Fruit fly (Drosophila melanogaster): Measurements from ENCODE around the gene CG15332.

CG15332 gene

dm6 chrX:7920081-7920688 lies 35.6 kb downstream of the CG15332 start, which contains the start of the genes hdm and Ykt6:
Gene hdm, minus strand, starts transcription at chrX:7920131.
Gene Ykt6, plus strand, starts transcription at chrX:7920409.
- TF ChIP-seq Hr96 (GFP tag; optimal IDR thresholded peaks at IDR 0.05) (no peak), bab1 (GFP tag; optimal IDR thresholded peaks at IDR 0.05) (peak; percentile 91), cnc (optimal IDR thresholded peaks at IDR 0.05) (no peak), Clk (GFP tag; optimal IDR thresholded peaks at IDR 0.05) (no peak), Crg-1 (GFP tag; optimal IDR thresholded peaks at IDR 0.05) (peak; percentile 84), Mnt (GFP tag; optimal IDR thresholded peaks at IDR 0.05) (peak; percentile 83), toe (GFP tag; optimal IDR thresholded peaks at IDR 0.05) (peak; percentile 86), CG5204 (GFP tag; optimal IDR thresholded peaks at IDR 0.05) (no peak), ovo (GFP tag; optimal IDR thresholded peaks at IDR 0.05) (peak; percentile 92), CG14711 (tag; optimal IDR thresholded peaks at IDR 0.05) (peak; percentile 82), CG7045 (GFP tag; optimal IDR thresholded peaks at IDR 0.05) (no peak), CG7101 (tag; optimal IDR thresholded peaks at IDR 0.05) (peak; percentile 84), CG11617 (GFP tag; optimal IDR thresholded peaks at IDR 0.05) (peak; percentile 77), pad (GFP tag; optimal IDR thresholded peaks at IDR 0.05) (peak; percentile 96), CG33017 (tag; optimal IDR thresholded peaks at IDR 0.05) (peak; percentile 42), kay (GFP tag; ENCODE audit: borderline replicate concordance) (no peak), cic (GFP tag; optimal IDR thresholded peaks at IDR 0.05) (peak; percentile 11), tj (GFP tag; optimal IDR thresholded peaks at IDR 0.05) (peak; percentile 72), CG1620 (GFP tag; optimal IDR thresholded peaks at IDR 0.05) (peak; percentile 88), CG12768 (GFP tag; optimal IDR thresholded peaks at IDR 0.05) (peak; percentile 38)

- TF ChIP-seq CG11617 (GFP tag; optimal IDR thresholded peaks at IDR 0.05) (peak; percentile 20), Clk (GFP tag; optimal IDR thresholded peaks at IDR 0.05) (no peak), CG14711 (tag; optimal IDR thresholded peaks at IDR 0.05) (peak; percentile 18), cnc (optimal IDR thresholded peaks at IDR 0.05) (no peak), tj (GFP tag; optimal IDR thresholded peaks at IDR 0.05) (peak; percentile 46), CG7045 (GFP tag; optimal IDR thresholded peaks at IDR 0.05) (no peak), Mnt (GFP tag; optimal IDR thresholded peaks at IDR 0.05) (peak; percentile 35), CG33017 (tag; optimal IDR thresholded peaks at IDR 0.05) (no peak), bab1 (GFP tag; optimal IDR thresholded peaks at IDR 0.05) (peak; percentile 11), cic (GFP tag; optimal IDR thresholded peaks at IDR 0.05) (peak; percentile 62), ovo (GFP tag; optimal IDR thresholded peaks at IDR 0.05) (peak; percentile 50), CG7101 (tag; optimal IDR thresholded peaks at IDR 0.05) (peak; percentile 38)
Observed at dm6 chrX:7911983-7912630, 43.7 kb downstream of the CG15332 start, which contains the start of gene snz. Gene snz, plus strand, starts transcription at chrX:7912089.

DNA sequence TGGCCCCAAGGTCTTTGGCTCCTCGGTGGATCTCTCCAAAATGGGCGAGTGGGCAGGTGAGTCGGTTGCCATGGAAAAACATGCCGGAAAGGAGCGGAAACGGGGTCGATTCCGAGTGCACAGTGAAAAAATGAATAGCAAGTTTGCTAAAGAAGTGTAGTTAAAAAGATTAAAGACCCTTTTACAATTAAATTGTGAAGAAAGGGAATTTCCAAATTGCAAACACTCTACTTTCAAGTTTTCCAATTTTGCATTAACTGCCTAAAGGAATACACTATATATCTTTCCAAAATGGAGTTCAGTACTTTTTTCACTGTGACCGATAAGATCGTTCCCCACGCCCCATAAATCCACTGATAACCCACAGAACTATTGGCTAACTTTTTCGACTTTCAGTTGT lies 46.3 kb downstream of the CG15332 start:
- no peak for TF ChIP-seq Clk (GFP tag; optimal IDR thresholded peaks at IDR 0.05)
- no peak for TF ChIP-seq CG14711 (tag; optimal IDR thresholded peaks at IDR 0.05)
- no peak for TF ChIP-seq CG12768 (GFP tag; optimal IDR thresholded peaks at IDR 0.05)
- TF ChIP-seq cnc (optimal IDR thresholded peaks at IDR 0.05) = no peak
- no peak for TF ChIP-seq Crg-1 (GFP tag; optimal IDR thresholded peaks at IDR 0.05)
- TF ChIP-seq CG7101 (tag; optimal IDR thresholded peaks at IDR 0.05) = no peak
- no peak for TF ChIP-seq tj (GFP tag; optimal IDR thresholded peaks at IDR 0.05)
- no peak for TF ChIP-seq bab1 (GFP tag; optimal IDR thresholded peaks at IDR 0.05)
- no peak for TF ChIP-seq CG5204 (GFP tag; optimal IDR thresholded peaks at IDR 0.05)
- TF ChIP-seq CG7045 (GFP tag; optimal IDR thresholded peaks at IDR 0.05) = no peak
- no peak for TF ChIP-seq toe (GFP tag; optimal IDR thresholded peaks at IDR 0.05)
- no peak for TF ChIP-seq ovo (GFP tag; optimal IDR thresholded peaks at IDR 0.05)
- TF ChIP-seq CG1620 (GFP tag; optimal IDR thresholded peaks at IDR 0.05) = no peak
- no peak for TF ChIP-seq kay (GFP tag; ENCODE audit: borderline replicate concordance)

- TF ChIP-seq Mnt (GFP tag; optimal IDR thresholded peaks at IDR 0.05) (no peak), Hr96 (GFP tag; optimal IDR thresholded peaks at IDR 0.05) (no peak), CG14711 (tag; optimal IDR thresholded peaks at IDR 0.05) (no peak), CG1620 (GFP tag; optimal IDR thresholded peaks at IDR 0.05) (no peak), tj (GFP tag; optimal IDR thresholded peaks at IDR 0.05) (peak; percentile 96), CG11617 (GFP tag; optimal IDR thresholded peaks at IDR 0.05) (no peak), CG5204 (GFP tag; optimal IDR thresholded peaks at IDR 0.05) (no peak)
Observed at dm6 chrX:7909069-7909389, 46.8 kb downstream of the CG15332 start.

dm6 chrX:7908239-7909068 lies 47.3 kb downstream of the CG15332 start, which contains the start of the genes dpr14 and spidey:
Gene dpr14, minus strand, starts transcription at chrX:7908286.
Gene spidey, plus strand, starts transcription at chrX:7908931.
- TF ChIP-seq CG11617 (GFP tag; optimal IDR thresholded peaks at IDR 0.05) = peak; percentile 89
- no peak for TF ChIP-seq tj (GFP tag; optimal IDR thresholded peaks at IDR 0.05)
- TF ChIP-seq CG14711 (tag; optimal IDR thresholded peaks at IDR 0.05) = peak; percentile 87
- peak; percentile 99 for TF ChIP-seq ovo (GFP tag; optimal IDR thresholded peaks at IDR 0.05)
- TF ChIP-seq bab1 (GFP tag; optimal IDR thresholded peaks at IDR 0.05) = peak; percentile 88
- peak; percentile 72 for TF ChIP-seq Clk (GFP tag; optimal IDR thresholded peaks at IDR 0.05)
- TF ChIP-seq toe (GFP tag; optimal IDR thresholded peaks at IDR 0.05) = peak; percentile 69
- TF ChIP-seq Mnt (GFP tag; optimal IDR thresholded peaks at IDR 0.05) = peak; percentile 84
- TF ChIP-seq Hr96 (GFP tag; optimal IDR thresholded peaks at IDR 0.05) = peak; percentile 95
- peak; percentile 55 for TF ChIP-seq cic (GFP tag; optimal IDR thresholded peaks at IDR 0.05)
- TF ChIP-seq CG1620 (GFP tag; optimal IDR thresholded peaks at IDR 0.05) = peak; percentile 86
- TF ChIP-seq CG33017 (tag; optimal IDR thresholded peaks at IDR 0.05) = peak; percentile 78
- TF ChIP-seq kay (GFP tag; ENCODE audit: borderline replicate concordance) = peak; percentile 2
- peak; percentile 84 for TF ChIP-seq CG12768 (GFP tag; optimal IDR thresholded peaks at IDR 0.05)
- TF ChIP-seq cnc (optimal IDR thresholded peaks at IDR 0.05) = no peak
- peak; percentile 92 for TF ChIP-seq CG7101 (tag; optimal IDR thresholded peaks at IDR 0.05)
- TF ChIP-seq CG7045 (GFP tag; optimal IDR thresholded peaks at IDR 0.05) = peak; percentile 81
- TF ChIP-seq pad (GFP tag; optimal IDR thresholded peaks at IDR 0.05) = peak; percentile 99
- no peak for TF ChIP-seq CG5204 (GFP tag; optimal IDR thresholded peaks at IDR 0.05)
- peak; percentile 71 for TF ChIP-seq Crg-1 (GFP tag; optimal IDR thresholded peaks at IDR 0.05)

Measured in whole organism, adult.